Worm (Caenorhabditis elegans): ENCODE data around the gene vab-15.

Gene vab-15

ce11 chrX:9805426-9805825 lies 41.6 kb upstream of the vab-15 start:
- no peak for TF ChIP-seq attf-4 (tag; optimal IDR thresholded peaks at IDR 0.05)
- no peak for TF ChIP-seq unc-130 (GFP tag; optimal IDR thresholded peaks at IDR 0.05)
- peak; percentile 85 for TF ChIP-seq ces-1 (GFP tag; optimal IDR thresholded peaks at IDR 0.05)
- TF ChIP-seq daf-8 (GFP tag; IDR thresholded peaks at IDR 0.05) = no peak
- no peak for TF ChIP-seq arid-1 (GFP tag; conservative IDR thresholded peaks at IDR 0.05)
- peak; percentile 72 for TF ChIP-seq fkh-10 (GFP tag; optimal IDR thresholded peaks at IDR 0.05)

- TF ChIP-seq ceh-62 (tag; optimal IDR thresholded peaks at IDR 0.05) (no peak), unc-62 (GFP tag; optimal IDR thresholded peaks at IDR 0.05 in 1 of 2) (peak in 1 of 2 experiments; percentile 7), unc-62 (tag; optimal IDR thresholded peaks at IDR 0.05) (no peak), set-16 (GFP tag; IDR thresholded peaks at IDR 0.05) (peak; percentile 89), ctbp-1 (GFP tag; IDR thresholded peaks at IDR 0.05) (0 out of 2 replicates have a peak, but pooled peaks have one; percentile 57)
These were observed 39.6 kb upstream of the vab-15 start, which contains the start of gene lgc-47 for ce11 chrX:9807377-9808048. lgc-47 (minus strand) TSS chrX:9807662.

ce11 chrX:9814132-9814811 lies 32.8 kb upstream of the vab-15 start:
- TF ChIP-seq zfp-2 (tag; optimal IDR thresholded peaks at IDR 0.05) (no peak), ZK337.2 (GFP tag; IDR thresholded peaks at IDR 0.05) (no peak), ceh-20 (GFP tag; IDR thresholded peaks at IDR 0.05) (no peak), unc-62 (GFP tag; optimal IDR thresholded peaks at IDR 0.05 in 1 of 2) (peak in 1 of 2 experiments; percentile 22), unc-62 (tag; optimal IDR thresholded peaks at IDR 0.05) (no peak), set-16 (GFP tag; IDR thresholded peaks at IDR 0.05) (peak; percentile 68)

ce11 chrX:9822173-9822572 lies 24.9 kb upstream of the vab-15 start, which contains the start of gene dpy-22:
dpy-22 (minus strand) TSS chrX:9822273.
- TF ChIP-seq set-16 (GFP tag; IDR thresholded peaks at IDR 0.05) (no peak), snpc-4 (tag; optimal IDR thresholded peaks at IDR 0.05) (no peak), mdl-1 (tag; optimal IDR thresholded peaks at IDR 0.05) (no peak), ceh-62 (tag; optimal IDR thresholded peaks at IDR 0.05) (no peak), unc-130 (GFP tag; optimal IDR thresholded peaks at IDR 0.05) (no peak), mes-2 (tag; optimal IDR thresholded peaks at IDR 0.05; ENCODE audit: poor library complexity, severe bottlenecking) (no peak), ceh-28 (tag; optimal IDR thresholded peaks at IDR 0.05) (no peak), zip-11 (GFP tag; IDR thresholded peaks at IDR 0.05) (no peak), ZK337.2 (GFP tag; IDR thresholded peaks at IDR 0.05) (no peak), lin-1 (GFP tag; IDR thresholded peaks at IDR 0.05) (no peak), unc-62 (GFP tag; optimal IDR thresholded peaks at IDR 0.05 in 1 of 2) (no peak), unc-62 (tag; optimal IDR thresholded peaks at IDR 0.05) (no peak), lsy-2 (tag; optimal IDR thresholded peaks at IDR 0.05) (no peak), nhr-76 (tag; optimal IDR thresholded peaks at IDR 0.05) (no peak), gei-8 (GFP tag; optimal IDR thresholded peaks at IDR 0.05) (no peak), nhr-48 (tag; optimal IDR thresholded peaks at IDR 0.05) (no peak)

DNA sequence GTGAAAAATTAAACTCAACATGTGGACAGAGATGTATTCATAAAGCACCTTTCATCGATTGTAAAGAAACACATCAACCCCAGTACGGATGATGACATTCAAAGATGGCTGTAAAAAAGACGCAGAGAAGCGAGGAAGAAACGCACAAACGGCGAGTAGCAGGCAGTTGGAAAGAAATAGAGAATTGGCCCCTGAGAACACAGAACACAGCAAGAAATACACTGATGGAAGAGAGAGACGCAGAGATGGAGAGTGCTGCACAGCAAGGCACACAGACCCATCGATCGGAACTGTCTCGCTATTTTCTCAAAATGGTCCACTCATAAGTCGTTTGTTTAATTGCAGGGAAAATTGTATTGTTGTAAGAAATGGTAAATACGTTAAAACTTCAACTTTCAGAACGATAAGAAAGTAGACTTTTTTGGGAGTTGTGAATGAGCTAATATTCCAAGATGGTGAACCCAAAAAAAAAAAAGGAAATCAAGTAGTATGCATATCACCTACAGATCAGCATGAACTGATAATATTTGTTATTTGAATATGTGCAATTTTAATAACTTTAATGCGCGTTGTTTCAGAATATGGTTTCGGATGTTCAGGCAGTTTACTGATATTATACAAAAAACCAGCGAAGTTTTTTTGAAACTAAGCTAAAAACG lies 24.3 kb upstream of the vab-15 start:
- TF ChIP-seq set-16 (GFP tag; IDR thresholded peaks at IDR 0.05) = no peak
- no peak for TF ChIP-seq mdt-29 (GFP tag; IDR thresholded peaks at IDR 0.05)
- 0 out of 2 replicates have a peak, but pooled peaks have one; percentile 15 for TF ChIP-seq php-3 (GFP tag; IDR thresholded peaks at IDR 0.05)
- TF ChIP-seq pha-4 (GFP tag; IDR thresholded peaks at IDR 0.05) = no peak
- peak; percentile 72 for TF ChIP-seq pha-4 (tag; optimal IDR thresholded peaks at IDR 0.05)
- TF ChIP-seq Y105C5A.15 (GFP tag; IDR thresholded peaks at IDR 0.05) = no peak
- TF ChIP-seq daf-12 (tag; optimal IDR thresholded peaks at IDR 0.05) = no peak
- peak; percentile 61 for TF ChIP-seq hlh-30 (tag; optimal IDR thresholded peaks at IDR 0.05; ENCODE audit: insufficient read depth)
- no peak for TF ChIP-seq mxl-2 (GFP tag; conservative IDR thresholded peaks at IDR 0.05)
- TF ChIP-seq nhr-111 (GFP tag; optimal IDR thresholded peaks at IDR 0.05) = no peak
- no peak for TF ChIP-seq T26A8.4 (GFP tag; IDR thresholded peaks at IDR 0.05)
- peak; percentile 59 for TF ChIP-seq nhr-25 (tag; optimal IDR thresholded peaks at IDR 0.05; ENCODE audit: borderline replicate concordance, insufficient read depth)
- TF ChIP-seq hlh-11 (tag; optimal IDR thresholded peaks at IDR 0.05) = peak; percentile 80
- TF ChIP-seq attf-4 (tag; optimal IDR thresholded peaks at IDR 0.05) = no peak
- TF ChIP-seq lin-15B (tag; optimal IDR thresholded peaks at IDR 0.05) = no peak
- no peak for TF ChIP-seq zfp-2 (tag; optimal IDR thresholded peaks at IDR 0.05)
- peak; percentile 23 for TF ChIP-seq dpl-1 (GFP tag; optimal IDR thresholded peaks at IDR 0.05)
- 0 out of 2 replicates have a peak, but pooled peaks have one; percentile 43 for TF ChIP-seq arid-1 (GFP tag; conservative IDR thresholded peaks at IDR 0.05)
- no peak for TF ChIP-seq Y48G9A.11 (GFP tag; IDR thresholded peaks at IDR 0.05)
